Fruit fly (Drosophila melanogaster) whole organism, adult: ENCODE measurements around the gene Polr1H.

Source experiments
- CG11617 ChIP-seq: fragments of 200-800 bp; sonication (Bioruptor generic); optimal IDR thresholded peaks from 2 replicates; lab custom pipeline; 2017; ENCODE audit warnings: mild to moderate bottlenecking, missing biosample characterization, missing genetic modification reagents, missing genetic modification characterization
- CG12768 ChIP-seq: fragments of 200-800 bp; sonication (Bioruptor generic); optimal IDR thresholded peaks from 2 replicates; lab custom pipeline; 2017; ENCODE audit warnings: missing biosample characterization, missing genetic modification characterization, mild to moderate bottlenecking, moderate library complexity, missing genetic modification reagents
- CG14711 ChIP-seq: fragments of 200-800 bp; sonication (Bioruptor generic); optimal IDR thresholded peaks from 2 replicates; lab custom pipeline; 2018; ENCODE audit warnings: missing biosample characterization, mild to moderate bottlenecking, missing genetic modification characterization, moderate library complexity
- CG1620 ChIP-seq: fragments of 200-800 bp; sonication (Bioruptor generic); optimal IDR thresholded peaks from 2 replicates; lab custom pipeline; 2016; ENCODE audit warnings: missing biosample characterization, missing genetic modification characterization
- CG33017 ChIP-seq: fragments of 200-800 bp; sonication (Bioruptor generic); optimal IDR thresholded peaks from 2 replicates; lab custom pipeline; 2018; ENCODE audit warnings: missing biosample characterization, mild to moderate bottlenecking, missing genetic modification characterization, moderate library complexity
- CG5204 ChIP-seq: fragments of 200-800 bp; sonication (Bioruptor generic); optimal IDR thresholded peaks from 2 replicates; lab custom pipeline; 2016; ENCODE audit warnings: missing biosample characterization, missing genetic modification characterization
- CG7045 ChIP-seq: fragments of 200-800 bp; sonication (Bioruptor generic); optimal IDR thresholded peaks from 2 replicates; lab custom pipeline; 2017; ENCODE audit warnings: missing biosample characterization, mild to moderate bottlenecking, missing genetic modification characterization
- CG7101 ChIP-seq: fragments of 200-800 bp; sonication (Bioruptor generic); optimal IDR thresholded peaks from 2 replicates; lab custom pipeline; 2018; ENCODE audit warnings: missing biosample characterization, mild to moderate bottlenecking, missing genetic modification characterization, moderate library complexity
- Clk ChIP-seq: fragments of 200-800 bp; sonication (Bioruptor generic); optimal IDR thresholded peaks from 2 replicates; lab custom pipeline; 2017; ENCODE audit warnings: missing biosample characterization, missing genetic modification characterization
- Crg-1 ChIP-seq: fragments of 200-800 bp; sonication (Bioruptor generic); optimal IDR thresholded peaks from 2 replicates; lab custom pipeline; 2016; ENCODE audit warnings: missing biosample characterization, missing genetic modification characterization
- Hr96 ChIP-seq: fragments of 200-800 bp; sonication (Bioruptor generic); optimal IDR thresholded peaks from 2 replicates; lab custom pipeline; 2016; ENCODE audit warnings: missing biosample characterization, missing genetic modification characterization
- Mnt ChIP-seq: fragments of 200-800 bp; sonication (Bioruptor generic); optimal IDR thresholded peaks from 2 replicates; lab custom pipeline; 2016; ENCODE audit warnings: missing biosample characterization, mild to moderate bottlenecking, missing genetic modification characterization
- bab1 ChIP-seq: fragments of 200-800 bp; sonication (Bioruptor generic); optimal IDR thresholded peaks from 3 replicates; lab custom pipeline; 2019; ENCODE audit warnings: missing biosample characterization, mild to moderate bottlenecking, missing genetic modification characterization, moderate library complexity
- cic ChIP-seq: fragments of 200-800 bp; sonication (Bioruptor generic); optimal IDR thresholded peaks from 2 replicates; lab custom pipeline; 2017; ENCODE audit warnings: missing biosample characterization, mild to moderate bottlenecking, missing genetic modification characterization, moderate library complexity
- cnc ChIP-seq, 2 experiments: fragments of >200 bp; optimal IDR thresholded peaks; 2 replicates each; lab custom pipeline; 2017
- kay ChIP-seq: fragments of 200-800 bp; sonication (Bioruptor generic); peaks from one replicate; lab custom pipeline; 2016; ENCODE audit warnings: missing biosample characterization, missing genetic modification characterization, borderline replicate concordance
- ovo ChIP-seq: fragments of 200-800 bp; sonication (Bioruptor generic); optimal IDR thresholded peaks from 2 replicates; lab custom pipeline; 2016; ENCODE audit warnings: missing biosample characterization, missing genetic modification characterization
- pad ChIP-seq: fragments of 200-800 bp; sonication (Bioruptor generic); optimal IDR thresholded peaks from 3 replicates; lab custom pipeline; 2017; ENCODE audit warnings: missing biosample characterization, missing genetic modification characterization, mild to moderate bottlenecking, moderate library complexity, missing genetic modification reagents
- tj ChIP-seq: fragments of 200-800 bp; sonication (Bioruptor generic); optimal IDR thresholded peaks from 3 replicates; lab custom pipeline; 2017; ENCODE audit warnings: missing biosample characterization, mild to moderate bottlenecking, missing genetic modification characterization, moderate library complexity
- toe ChIP-seq: fragments of 200-800 bp; sonication (Bioruptor generic); optimal IDR thresholded peaks from 2 replicates; lab custom pipeline; 2016; ENCODE audit warnings: missing biosample characterization, missing genetic modification characterization

Polr1H gene

DNA sequence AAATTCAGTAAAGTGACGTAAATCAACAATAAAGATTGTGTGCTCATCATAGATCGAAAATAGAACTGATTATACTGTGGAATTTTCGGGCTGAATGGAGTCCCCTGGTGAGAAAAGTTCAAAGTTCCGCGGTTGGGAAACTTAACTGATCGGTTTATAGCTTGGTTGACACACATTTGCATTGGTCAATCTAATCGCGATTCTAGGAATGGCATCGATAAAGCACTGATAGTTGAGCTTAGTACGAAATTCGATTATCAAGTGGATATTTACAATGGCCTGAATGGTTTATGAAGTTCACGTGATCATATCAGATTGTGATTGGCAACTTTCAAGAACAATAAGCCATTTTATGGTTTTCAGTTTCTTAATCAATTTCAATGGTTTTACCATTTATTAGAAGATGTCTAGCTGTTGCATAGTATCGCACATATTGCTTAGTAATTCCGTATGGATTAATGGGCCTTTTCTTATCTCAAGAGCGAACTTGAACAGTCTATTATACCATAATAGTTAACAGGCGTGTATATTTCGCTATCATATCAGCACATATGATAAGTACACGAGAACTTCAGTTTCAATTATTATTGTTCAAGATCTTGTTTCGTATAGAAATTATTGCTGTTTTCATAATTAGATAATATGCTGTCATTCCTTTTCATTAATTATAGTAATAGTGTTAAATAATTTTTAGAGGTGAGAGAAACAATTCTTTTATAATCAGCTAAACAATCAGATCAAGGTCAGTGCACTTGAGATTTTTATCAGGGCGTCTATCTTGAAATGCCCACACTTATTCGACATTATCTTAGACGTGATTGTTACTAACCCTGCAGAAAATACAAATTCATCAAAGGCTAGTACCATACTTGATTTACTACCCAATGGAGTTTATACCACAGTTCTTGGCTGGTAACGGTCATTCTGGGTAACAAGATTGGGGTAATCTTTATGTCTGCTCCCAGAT lies 28.4 kb downstream of the Polr1H start, which contains the start of gene CG31233:
Gene CG31233 (plus strand): TSS at position 900 of the 967 bp plus-strand sequence.
- TF ChIP-seq CG14711 (tag; lab: Kevin White, UChicago) = no peak
- TF ChIP-seq kay = peak; percentile 33
- peak; percentile 19 for TF ChIP-seq cic

DNA sequence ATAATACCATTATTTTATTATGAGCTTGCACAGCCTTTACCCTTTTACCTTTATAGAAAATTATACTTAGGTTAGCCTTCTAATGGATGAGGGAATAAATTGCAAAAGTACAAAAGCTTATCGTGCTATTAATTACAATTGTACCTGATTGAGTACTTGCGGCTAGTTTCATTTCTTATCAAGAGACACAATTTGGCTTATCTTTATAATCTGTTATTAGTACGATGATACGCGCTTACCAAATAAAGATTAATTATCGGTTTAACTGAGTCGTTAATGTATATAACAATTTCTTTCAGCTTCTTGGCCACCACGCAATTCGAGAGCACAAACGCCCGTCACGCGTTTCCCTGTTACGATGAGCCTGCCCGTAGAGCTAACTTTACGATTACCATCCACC lies 31.8 kb downstream of the Polr1H start:
- TF ChIP-seq bab1 (GFP tag; lab: Kevin White, UChicago) = no peak
- peak; percentile 0 for TF ChIP-seq cic

dm6 chr3R:21744988-21745387 lies 32.7 kb downstream of the Polr1H start, which contains the start of gene CG31343:
CG31343 (plus strand) TSS chr3R:21745266.
- TF ChIP-seq CG11617 (GFP tag; lab: Kevin White, UChicago) (no peak), Hr96 (GFP tag; lab: Kevin White, UChicago) (no peak), pad (GFP tag; lab: Kevin White, UChicago) (no peak), CG5204 (GFP tag; lab: Kevin White, UChicago) (no peak)

- no peak for TF ChIP-seq Hr96 (GFP tag; lab: Kevin White, UChicago)
- peak; percentile 5 for TF ChIP-seq pad (GFP tag; lab: Kevin White, UChicago)
- TF ChIP-seq Crg-1 = no peak
- no peak for TF ChIP-seq ovo (GFP tag; lab: Kevin White, UChicago)
- no peak for TF ChIP-seq CG12768
- no peak for TF ChIP-seq bab1 (GFP tag; lab: Kevin White, UChicago)
- TF ChIP-seq CG7045 (GFP tag; lab: Kevin White, UChicago) = no peak
- peak; percentile 95 for TF ChIP-seq kay
- TF ChIP-seq CG1620 (GFP tag; lab: Kevin White, UChicago) = no peak
- no peak for TF ChIP-seq toe (GFP tag; lab: Kevin White, UChicago)
- TF ChIP-seq CG5204 (GFP tag; lab: Kevin White, UChicago) = no peak
- TF ChIP-seq CG7101 = no peak
- TF ChIP-seq CG14711 (tag; lab: Kevin White, UChicago) = no peak
- peak; percentile 72 for TF ChIP-seq cic
- peak; percentile 51 for TF ChIP-seq tj (GFP tag; lab: Kevin White, UChicago)
- no peak for TF ChIP-seq CG33017 (tag; lab: Kevin White, UChicago)
- TF ChIP-seq cnc (optimal IDR thresholded peaks at IDR 0.05; lab: Kevin White, UChicago) = no peak
- TF ChIP-seq Clk (GFP tag; lab: Kevin White, UChicago) = no peak
Observed at dm6 chr3R:21740766-21741350, 36.8 kb downstream of the Polr1H start.

DNA sequence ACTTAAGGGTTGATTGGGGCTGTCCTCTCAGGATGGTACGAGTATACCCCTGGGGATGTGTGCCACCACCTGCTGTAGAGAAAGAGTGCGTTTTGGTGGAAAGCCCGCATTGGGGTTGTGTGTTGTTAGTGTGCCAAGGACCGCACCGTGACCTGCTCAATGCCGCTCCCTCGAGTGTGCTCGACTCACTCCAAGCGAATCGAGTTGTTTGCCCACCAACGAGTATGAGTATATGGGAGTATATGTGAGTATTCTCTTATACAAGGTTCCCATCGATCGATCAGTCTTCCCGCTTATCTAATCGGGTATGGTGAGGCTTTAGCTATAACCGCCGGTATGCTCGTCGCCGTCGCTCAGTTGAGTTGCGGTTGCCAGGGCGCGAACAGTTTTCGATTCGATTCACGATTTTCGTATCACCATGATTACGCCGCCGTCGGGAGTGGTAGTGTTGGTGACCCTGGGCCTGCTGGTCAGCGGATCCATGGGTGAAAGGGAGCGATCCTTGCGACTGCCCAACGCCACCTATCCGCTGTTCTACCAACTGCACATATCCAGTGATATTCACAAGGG lies 37.8 kb downstream of the Polr1H start, which contains the start of gene CG5849:
Gene CG5849 (plus strand): TSS at position 356 of the 570 bp plus-strand sequence.
- no peak for TF ChIP-seq CG33017 (tag; lab: Kevin White, UChicago)
- TF ChIP-seq Mnt (GFP tag; lab: Kevin White, UChicago) = peak; percentile 22

DNA sequence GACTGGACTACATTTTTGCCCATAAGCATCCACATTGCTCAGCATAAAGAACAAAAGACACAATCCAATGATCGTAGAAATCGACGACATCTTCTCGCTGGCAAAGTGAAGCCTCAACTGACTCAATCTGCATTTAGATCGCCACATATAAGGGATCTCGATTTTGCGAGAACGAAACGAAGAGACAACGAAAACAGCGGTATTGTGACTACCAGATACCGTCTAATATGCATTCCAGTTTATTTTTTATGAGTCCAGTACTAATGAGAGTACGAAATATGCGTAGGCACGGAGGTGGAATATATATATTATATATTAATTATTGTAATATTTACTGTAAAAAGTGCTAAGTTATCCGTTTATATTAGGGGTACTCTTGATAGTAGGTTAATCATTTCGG lies 38.6 kb downstream of the Polr1H start, which contains the start of gene CG34034:
Gene CG34034 (minus strand): TSS at position 101 of the 400 bp plus-strand sequence.
- TF ChIP-seq bab1 (GFP tag; lab: Kevin White, UChicago) (no peak), Crg-1 (no peak), CG1620 (GFP tag; lab: Kevin White, UChicago) (no peak), CG11617 (GFP tag; lab: Kevin White, UChicago) (no peak), Mnt (GFP tag; lab: Kevin White, UChicago) (no peak), CG7045 (GFP tag; lab: Kevin White, UChicago) (no peak)

DNA sequence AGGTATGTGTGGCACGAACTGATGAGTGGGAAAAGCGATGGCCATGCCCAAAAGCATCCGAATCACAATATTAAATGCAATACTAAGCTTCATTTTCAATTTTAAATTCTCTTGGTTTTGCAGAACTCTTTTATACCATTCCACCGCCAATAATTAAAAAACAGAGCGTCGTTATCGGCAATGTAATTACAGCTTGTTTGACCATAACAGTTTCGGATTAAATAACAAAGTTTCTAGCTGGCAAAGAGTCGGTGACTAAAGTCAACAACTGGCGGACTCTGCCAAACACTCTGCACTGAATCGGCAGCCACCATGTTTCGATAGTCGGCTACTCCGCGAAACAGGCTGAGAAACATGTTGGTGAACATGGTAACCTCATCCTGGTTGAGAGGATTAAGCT lies 40.4 kb downstream of the Polr1H start, which contains the start of gene CG42870:
Gene CG42870 (minus strand): TSS at position 101 of the 400 bp plus-strand sequence.
- TF ChIP-seq cic (no peak), CG7045 (GFP tag; lab: Kevin White, UChicago) (no peak), CG5204 (GFP tag; lab: Kevin White, UChicago) (no peak), Hr96 (GFP tag; lab: Kevin White, UChicago) (no peak), CG1620 (GFP tag; lab: Kevin White, UChicago) (no peak), pad (GFP tag; lab: Kevin White, UChicago) (no peak), CG12768 (no peak), bab1 (GFP tag; lab: Kevin White, UChicago) (no peak), Mnt (GFP tag; lab: Kevin White, UChicago) (no peak), Crg-1 (no peak), CG7101 (no peak), cnc (optimal IDR thresholded peaks at IDR 0.05; lab: Kevin White, UChicago) (no peak), kay (no peak), CG14711 (tag; lab: Kevin White, UChicago) (no peak)
